Fruit fly (Drosophila melanogaster): ENCODE data around the gene nol.

nol gene

dm6 chr3L:11148478-11149251 is 18.0 kb downstream of the nol start:
- peak; percentile 84 for TF ChIP-seq CG6808 (GFP tag; optimal IDR thresholded peaks at IDR 0.05)
- peak; percentile 89 for TF ChIP-seq CG8119 (GFP tag; IDR thresholded peaks at IDR 0.05)
- TF ChIP-seq spab (GFP tag; optimal IDR thresholded peaks at IDR 0.05), result peak; percentile 76
- TF ChIP-seq CG7368 (GFP tag; optimal IDR thresholded peaks at IDR 0.05), result peak; percentile 27
- TF ChIP-seq CG10631 (GFP tag; optimal IDR thresholded peaks at IDR 0.05), result peak; percentile 77
- no peak for TF ChIP-seq svp (GFP tag)
- TF ChIP-seq CG32006 (GFP tag; optimal IDR thresholded peaks at IDR 0.05), result peak; percentile 82
- no peak for TF ChIP-seq Met (GFP tag; optimal IDR thresholded peaks at IDR 0.05)
- peak; percentile 19 for TF ChIP-seq CG6792 (GFP tag; optimal IDR thresholded peaks at IDR 0.05)
- peak; percentile 63 for TF ChIP-seq Eip75B (GFP tag; optimal IDR thresholded peaks at IDR 0.05)
- TF ChIP-seq CG16779 (tag; optimal IDR thresholded peaks at IDR 0.05), result peak; percentile 51
- peak; percentile 16 for TF ChIP-seq CG34406 (GFP tag; optimal IDR thresholded peaks at IDR 0.05)
- no peak for TF ChIP-seq Hr38 (GFP tag; optimal IDR thresholded peaks at IDR 0.05)
- peak; percentile 60 for TF ChIP-seq CG1621 (tag; optimal IDR thresholded peaks at IDR 0.05)
- TF ChIP-seq CG3032 (tag; optimal IDR thresholded peaks at IDR 0.05), result peak; percentile 81
- 0 out of 2 replicates have a peak, but pooled peaks have one; percentile 54 for TF ChIP-seq CG11294 (GFP tag; IDR thresholded peaks at IDR 0.05)
- no peak for TF ChIP-seq Eip93F (GFP tag; optimal IDR thresholded peaks at IDR 0.05)
- no peak for TF ChIP-seq fd85E (GFP tag; optimal IDR thresholded peaks at IDR 0.05)
- peak; percentile 84 for TF ChIP-seq Eip78C (GFP tag)
- TF ChIP-seq net (GFP tag; optimal IDR thresholded peaks at IDR 0.05), result peak; percentile 60
- no peak for TF ChIP-seq CG11902 (GFP tag; optimal IDR thresholded peaks at IDR 0.05)
- peak; percentile 70 for TF ChIP-seq Hr4 (GFP tag; optimal IDR thresholded peaks at IDR 0.05)
- TF ChIP-seq acj6 (GFP tag; optimal IDR thresholded peaks at IDR 0.05), result peak; percentile 60
- TF ChIP-seq Hr39 (GFP tag; optimal IDR thresholded peaks at IDR 0.05), result no peak
- TF ChIP-seq CG6276 (GFP tag; optimal IDR thresholded peaks at IDR 0.05), result peak; percentile 69
- no peak for TF ChIP-seq lz (GFP tag; optimal IDR thresholded peaks at IDR 0.05)
- TF ChIP-seq CG3919 (GFP tag; optimal IDR thresholded peaks at IDR 0.05), result peak; percentile 82
- TF ChIP-seq pdm3 (GFP tag; optimal IDR thresholded peaks at IDR 0.05), result peak; percentile 57
- peak; percentile 62 for TF ChIP-seq CG9139 (GFP tag; optimal IDR thresholded peaks at IDR 0.05)
- no peak for TF ChIP-seq esn (GFP tag; optimal IDR thresholded peaks at IDR 0.05)
- no peak for TF ChIP-seq topi (GFP tag; optimal IDR thresholded peaks at IDR 0.05)
- peak; percentile 67; the same call in 2 of the 3 replicates for TF ChIP-seq eg (GFP tag; IDR thresholded peaks at IDR 0.05)
- peak; percentile 87 for TF ChIP-seq CG15336 (GFP tag; IDR thresholded peaks at IDR 0.05)
- TF ChIP-seq CG11762 (GFP tag; optimal IDR thresholded peaks at IDR 0.05; ENCODE audit: insufficient read depth), result peak; percentile 41
- peak; percentile 70 for TF ChIP-seq Lpt (GFP tag; optimal IDR thresholded peaks at IDR 0.05)
- TF ChIP-seq achi (GFP tag; optimal IDR thresholded peaks at IDR 0.05), result peak; percentile 73
- peak; percentile 85 for TF ChIP-seq CG10669 (GFP tag; optimal IDR thresholded peaks at IDR 0.05)
- peak; percentile 82 for TF ChIP-seq dsx (GFP tag; optimal IDR thresholded peaks at IDR 0.05; ENCODE audit: poor library complexity, severe bottlenecking)
- TF ChIP-seq Sox14 (GFP tag; optimal IDR thresholded peaks at IDR 0.05), result peak; percentile 56
- TF ChIP-seq ss (GFP tag; optimal IDR thresholded peaks at IDR 0.05), result peak; percentile 62 to 73
- peak; percentile 60 for TF ChIP-seq CG4318 (GFP tag; optimal IDR thresholded peaks at IDR 0.05)
- TF ChIP-seq salr (GFP tag; optimal IDR thresholded peaks at IDR 0.05), result peak; percentile 22 to 74
- TF ChIP-seq fd59A (GFP tag; optimal IDR thresholded peaks at IDR 0.05), result peak; percentile 69
- peak; percentile 37 for TF ChIP-seq CG8632 (GFP tag; optimal IDR thresholded peaks at IDR 0.05)
- TF ChIP-seq Ets96B (tag; optimal IDR thresholded peaks at IDR 0.05), result peak; percentile 88
- peak; percentile 85 for TF ChIP-seq CG6163 (GFP tag; IDR thresholded peaks at IDR 0.05)
- peak; percentile 63 for TF ChIP-seq OdsH (GFP tag; optimal IDR thresholded peaks at IDR 0.05)
- no peak; the same call in 1 of the 2 replicates for TF ChIP-seq Gug (GFP tag; IDR thresholded peaks at IDR 0.05)

Data from whole organism, prepupa.